Worm (Caenorhabditis elegans) whole organism, young adult: ENCODE data around the gene ZK455.5.

ENCODE experiments used
- B0261.1 ChIP-seq: sonication (generic microtip); optimal IDR thresholded peaks from 2 replicates; lab custom pipeline; 2016; ENCODE audit warnings: mild to moderate bottlenecking, missing genetic modification characterization, moderate library complexity, missing compliant biosample characterization
- B0336.3 ChIP-seq: fragments of 200-800 bp; sonication (Bioruptor generic); IDR thresholded peaks from 2 replicates; pipeline ENCODE4 v1.3.6; 2022; ENCODE audit warnings: missing genetic modification characterization, missing compliant biosample characterization
- C17E4.6 ChIP-seq: fragments of 200-800 bp; sonication (Bioruptor generic); IDR thresholded peaks from 2 replicates; pipeline ENCODE4 v1.3.6; 2022; ENCODE audit warnings: missing genetic modification reagents, missing genetic modification characterization, missing compliant biosample characterization
- F39B2.1 ChIP-seq: fragments of 200-800 bp; sonication (Bioruptor generic); IDR thresholded peaks from 2 replicates; pipeline ENCODE4 v1.3.6; 2022; ENCODE audit warnings: missing genetic modification reagents, missing genetic modification characterization, missing compliant biosample characterization
- F52B5.7 ChIP-seq: sonication (generic microtip); optimal IDR thresholded peaks from 2 replicates; lab custom pipeline; 2016; ENCODE audit warnings: mild to moderate bottlenecking, missing genetic modification characterization, missing compliant biosample characterization
- F57C9.4 ChIP-seq: sonication (generic microtip); optimal IDR thresholded peaks from 2 replicates; lab custom pipeline; 2017; ENCODE audit warnings: mild to moderate bottlenecking, missing genetic modification characterization, missing compliant biosample characterization
- K11D2.4 ChIP-seq: fragments of 200-800 bp; sonication (Bioruptor generic); IDR thresholded peaks from 2 replicates; pipeline ENCODE4 v1.3.6; 2022; ENCODE audit warnings: missing genetic modification reagents, missing genetic modification characterization, missing compliant biosample characterization
- T07F8.4 ChIP-seq: sonication (generic microtip); optimal IDR thresholded peaks from 2 replicates; lab custom pipeline; 2016; ENCODE audit warnings: mild to moderate bottlenecking, missing genetic modification characterization, moderate library complexity, missing compliant biosample characterization
- T26A5.8 ChIP-seq: sonication (generic microtip); optimal IDR thresholded peaks from 2 replicates; lab custom pipeline; 2016; ENCODE audit warnings: missing genetic modification characterization, missing compliant biosample characterization
- Y53F4B.3 ChIP-seq: fragments of 200-800 bp; sonication (Bioruptor generic); IDR thresholded peaks from 2 replicates; pipeline ENCODE4 v1.3.6; 2022; ENCODE audit warnings: missing genetic modification reagents, missing genetic modification characterization, missing compliant biosample characterization
- Y53G8AR.9 ChIP-seq: fragments of 200-800 bp; sonication (Bioruptor generic); conservative IDR thresholded peaks from 2 replicates; pipeline ENCODE4 v1.3.6; 2022; ENCODE audit warnings: missing genetic modification reagents, missing genetic modification characterization, missing compliant biosample characterization
- Y56A3A.18 ChIP-seq: fragments of 200-800 bp; sonication (Bioruptor generic); IDR thresholded peaks from 2 replicates; pipeline ENCODE4 v1.3.6; 2022; ENCODE audit warnings: missing genetic modification reagents, missing genetic modification characterization, missing compliant biosample characterization
- athp-1 ChIP-seq: sonication (generic microtip); optimal IDR thresholded peaks from 2 replicates; lab custom pipeline; 2017; ENCODE audit warnings: mild to moderate bottlenecking, missing genetic modification characterization, missing compliant biosample characterization
- ceh-100 ChIP-seq: fragments of 200-800 bp; sonication (Bioruptor generic); IDR thresholded peaks from 2 replicates; pipeline ENCODE4 v1.3.6; 2022; ENCODE audit warnings: missing genetic modification reagents, missing genetic modification characterization, missing compliant biosample characterization
- ceh-27 ChIP-seq: fragments of 200-800 bp; sonication (Bioruptor generic); optimal IDR thresholded peaks from 2 replicates; lab custom pipeline; 2018; ENCODE audit warnings: mild to moderate bottlenecking, missing genetic modification characterization, moderate library complexity, missing compliant biosample characterization
- ceh-79 ChIP-seq: sonication (generic microtip); optimal IDR thresholded peaks from 2 replicates; lab custom pipeline; 2017; ENCODE audit warnings: mild to moderate bottlenecking, missing genetic modification characterization, missing compliant biosample characterization
- ceh-91 ChIP-seq: fragments of 200-800 bp; sonication (Bioruptor generic); IDR thresholded peaks from 2 replicates; pipeline ENCODE4 v1.3.6; 2022; ENCODE audit warnings: missing genetic modification reagents, missing genetic modification characterization, missing compliant biosample characterization
- chd-7 ChIP-seq: sonication (generic microtip); optimal IDR thresholded peaks from 2 replicates; lab custom pipeline; 2016; ENCODE audit warnings: mild to moderate bottlenecking, missing genetic modification characterization, moderate library complexity, missing compliant biosample characterization
- efl-1 ChIP-seq: fragments of 150-350 bp; optimal IDR thresholded peaks from 2 replicates; lab custom pipeline; 2014; ENCODE audit warnings: missing biosample characterization, missing genetic modification reagents, missing genetic modification characterization
- egl-18 ChIP-seq: fragments of 200-800 bp; sonication (Bioruptor generic); IDR thresholded peaks from 2 replicates; pipeline ENCODE4 v1.3.6; 2022; ENCODE audit warnings: missing genetic modification reagents, missing genetic modification characterization, missing compliant biosample characterization
- egl-44 ChIP-seq: fragments of 200-800 bp; sonication (Bioruptor generic); IDR thresholded peaks from 2 replicates; pipeline ENCODE4 v1.3.6; 2022; ENCODE audit warnings: missing genetic modification reagents, missing genetic modification characterization, missing compliant biosample characterization
- ekl-4 ChIP-seq: fragments of 200-800 bp; sonication (Bioruptor generic); IDR thresholded peaks from 2 replicates; pipeline ENCODE4 v1.3.6; 2022; ENCODE audit warnings: missing genetic modification reagents, missing genetic modification characterization, missing compliant biosample characterization
- gei-17 ChIP-seq: fragments of 200-800 bp; sonication (Bioruptor generic); optimal IDR thresholded peaks from 2 replicates; lab custom pipeline; 2018; ENCODE audit warnings: mild to moderate bottlenecking, missing genetic modification characterization, missing compliant biosample characterization
- hlh-26 ChIP-seq: fragments of 200-800 bp; sonication (Bioruptor generic); conservative IDR thresholded peaks from 2 replicates; pipeline ENCODE4 v1.3.6; 2022; ENCODE audit warnings: missing genetic modification reagents, missing genetic modification characterization, missing compliant biosample characterization
- let-607 ChIP-seq, 2 experiments: fragments of 200-800 bp in 1 of 2; sonication (Bioruptor generic) in 1 of 2; sonication (generic microtip) in 1 of 2; optimal IDR thresholded peaks; 2 replicates each; lab custom pipeline; 2016 to 2018; ENCODE audit warnings: mild to moderate bottlenecking in 2 of 2, missing compliant biosample characterization in 2 of 2, missing genetic modification characterization in 2 of 2, moderate library complexity in 2 of 2, missing genotype in 1 of 2
- lin-26 ChIP-seq: fragments of 200-800 bp; sonication (Bioruptor generic); IDR thresholded peaks from 2 replicates; pipeline ENCODE4 v1.3.6; 2022; ENCODE audit warnings: missing genetic modification reagents, missing genetic modification characterization, missing compliant biosample characterization
- madf-3 ChIP-seq: fragments of 200-800 bp; sonication (Bioruptor generic); IDR thresholded peaks from 2 replicates; pipeline ENCODE4 v1.3.6; 2022; ENCODE audit warnings: missing genetic modification reagents, missing genetic modification characterization, missing compliant biosample characterization
- nfya-1 ChIP-seq: sonication (generic microtip); optimal IDR thresholded peaks from 2 replicates; lab custom pipeline; 2017; ENCODE audit warnings: antibody characterized with exemption, missing compliant biosample characterization, missing genetic modification characterization, borderline replicate concordance; ENCODE audit not compliant: insufficient read depth
- nhr-27 ChIP-seq: fragments of 200-800 bp; sonication (Bioruptor generic); optimal IDR thresholded peaks from 2 replicates; lab custom pipeline; 2018; ENCODE audit warnings: mild to moderate bottlenecking, missing genetic modification characterization, moderate library complexity, missing compliant biosample characterization
- nhr-80 ChIP-seq: sonication (generic microtip); optimal IDR thresholded peaks from 2 replicates; lab custom pipeline; 2016; ENCODE audit warnings: missing genetic modification characterization, missing compliant biosample characterization
- nhr-90 ChIP-seq: sonication (generic microtip); optimal IDR thresholded peaks from 2 replicates; lab custom pipeline; 2016; ENCODE audit warnings: missing genotype, mild to moderate bottlenecking, missing genetic modification characterization, missing compliant biosample characterization
- sea-2 ChIP-seq: fragments of 200-800 bp; sonication (Bioruptor generic); IDR thresholded peaks from 2 replicates; pipeline ENCODE4 v1.3.6; 2022; ENCODE audit warnings: missing genetic modification characterization, missing compliant biosample characterization
- somi-1 ChIP-seq: fragments of 200-800 bp; sonication (Bioruptor generic); optimal IDR thresholded peaks from 2 replicates; lab custom pipeline; 2018; ENCODE audit warnings: mild to moderate bottlenecking, missing genetic modification characterization, missing compliant biosample characterization
- unc-130 ChIP-seq: sonication (generic microtip); optimal IDR thresholded peaks from 2 replicates; lab custom pipeline; 2016; ENCODE audit warnings: missing genetic modification reagents, missing genetic modification characterization, missing compliant biosample characterization
- zim-3 ChIP-seq: sonication (generic microtip); optimal IDR thresholded peaks from 2 replicates; lab custom pipeline; 2017; ENCODE audit warnings: mild to moderate bottlenecking, missing genetic modification characterization, moderate library complexity, missing compliant biosample characterization

The ZK455.5 gene

ce11 chrX:11326827-11327226 is at the start of gene ZK455.5:
Gene ZK455.5, minus strand, starts transcription at chrX:11326927.
- TF ChIP-seq unc-130 (GFP tag; lab: Kevin White, UChicago) = no peak
- TF ChIP-seq B0336.3 (GFP tag; lab: Robert Waterston, UW) = no peak
- no peak for TF ChIP-seq egl-18
- TF ChIP-seq K11D2.4 (GFP tag; lab: Robert Waterston, UW) = no peak
- no peak for TF ChIP-seq chd-7 (tag; lab: Kevin White, UChicago)
- no peak for TF ChIP-seq sea-2
- no peak for TF ChIP-seq athp-1 (tag; lab: Kevin White, UChicago)
- no peak for TF ChIP-seq Y53F4B.3
- no peak for TF ChIP-seq T07F8.4 (tag; lab: Kevin White, UChicago)
- no peak for TF ChIP-seq somi-1 (GFP tag; lab: Kevin White, UChicago)
- TF ChIP-seq gei-17 (GFP tag; lab: Kevin White, UChicago) = no peak
- no peak for TF ChIP-seq C17E4.6
- no peak for TF ChIP-seq Y53G8AR.9 (GFP tag; lab: Robert Waterston, UW)
- no peak for TF ChIP-seq nhr-90 (tag; lab: Kevin White, UChicago)
- no peak for TF ChIP-seq B0261.1
- TF ChIP-seq lin-26 (GFP tag; lab: Robert Waterston, UW) = no peak
- TF ChIP-seq hlh-26 (GFP tag; lab: Robert Waterston, UW) = no peak

- no peak for TF ChIP-seq F52B5.7
- TF ChIP-seq F57C9.4 (tag; lab: Kevin White, UChicago) = no peak
- TF ChIP-seq efl-1 = no peak
- no peak for TF ChIP-seq T26A5.8
- TF ChIP-seq somi-1 (GFP tag; lab: Kevin White, UChicago) = no peak
- TF ChIP-seq ceh-79 = no peak
- no peak for TF ChIP-seq Y56A3A.18
- no peak for TF ChIP-seq nhr-80 (tag; lab: Kevin White, UChicago)
- no peak for TF ChIP-seq ekl-4 (GFP tag; lab: Robert Waterston, UW)
- no peak for TF ChIP-seq ceh-91 (GFP tag; lab: Robert Waterston, UW)
- no peak for TF ChIP-seq hlh-26 (GFP tag; lab: Robert Waterston, UW)
- no peak for TF ChIP-seq F39B2.1
- TF ChIP-seq ceh-27 (GFP tag; lab: Kevin White, UChicago) = no peak
- TF ChIP-seq zim-3 = no peak
- TF ChIP-seq nhr-27 = no peak
These were observed 48.8 kb upstream of the ZK455.5 start, which contains the start of gene F42E11.3 for ce11 chrX:11375509-11375908. Gene F42E11.3, minus strand, starts transcription at chrX:11375609.

- TF ChIP-seq lin-26 (GFP tag; lab: Robert Waterston, UW) (no peak), let-607 (tag; optimal IDR thresholded peaks at IDR 0.05; lab: Kevin White, UChicago) (peak in 1 of 2 experiments; percentile 39), nhr-80 (tag; lab: Kevin White, UChicago) (peak; percentile 55), gei-17 (GFP tag; lab: Kevin White, UChicago) (no peak)
- TF ChIP-seq, all 124 proteins: peak for 2
These were observed 43.4 kb upstream of the ZK455.5 start for ce11 chrX:11370090-11370489.

- no peak for TF ChIP-seq egl-44 (GFP tag; lab: Robert Waterston, UW)
These were observed 42.1 kb upstream of the ZK455.5 start for ce11 chrX:11368845-11369244.

ce11 chrX:11368417-11368816 is 41.7 kb upstream of the ZK455.5 start, which contains the start of gene ttyh-1:
Gene ttyh-1, plus strand, starts transcription at chrX:11368717.
- TF ChIP-seq madf-3 (GFP tag; lab: Robert Waterston, UW) (no peak), nfya-1 (no peak), ceh-100 (GFP tag; lab: Robert Waterston, UW) (no peak)
